Fruit fly (Drosophila melanogaster): ENCODE results near the gene CG5961.

CG5961 gene

dm6 chr3R:12442601-12443533 lies 17.2 kb downstream of the CG5961 start (continued):
- TF ChIP-seq CG9932 (GFP tag; IDR thresholded peaks at IDR 0.05) (peak; percentile 59), row (GFP tag; IDR thresholded peaks at IDR 0.05) (peak; percentile 75), HHEX (GFP tag; optimal IDR thresholded peaks at IDR 0.05) (peak; percentile 5), sim (GFP tag; IDR thresholded peaks at IDR 0.05) (no peak), CG12659 (GFP tag; optimal IDR thresholded peaks at IDR 0.05) (peak; percentile 43), Deaf1 (tag; optimal IDR thresholded peaks at IDR 0.05) (peak; percentile 66), CG4730 (GFP tag; IDR thresholded peaks at IDR 0.05) (no peak), CG18599 (GFP tag; optimal IDR thresholded peaks at IDR 0.05) (peak; percentile 67), Dip3 (GFP tag; optimal IDR thresholded peaks at IDR 0.05) (peak; percentile 25), gt (GFP tag; IDR thresholded peaks at IDR 0.05) (no peak), az2 (GFP tag; optimal IDR thresholded peaks at IDR 0.05) (no peak), hbn (GFP tag; IDR thresholded peaks at IDR 0.05; ENCODE audit: partially characterized antibody) (no peak), Nf-YC (tag; optimal IDR thresholded peaks at IDR 0.05) (no peak), CG8089 (GFP tag; optimal IDR thresholded peaks at IDR 0.05) (no peak), Aef1 (GFP tag; IDR thresholded peaks at IDR 0.05) (no peak), CG2889 (GFP tag; IDR thresholded peaks at IDR 0.05) (no peak), Ssrp (tag; optimal IDR thresholded peaks at IDR 0.05) (no peak), ab (GFP tag; optimal IDR thresholded peaks at IDR 0.05) (no peak), wek (GFP tag; optimal IDR thresholded peaks at IDR 0.05) (no peak), CG14050 (GFP tag; IDR thresholded peaks at IDR 0.05) (0 out of 3 replicates have a peak, but pooled peaks have one; percentile 23), CG12155 (GFP tag; optimal IDR thresholded peaks at IDR 0.05) (peak; percentile 6), so (GFP tag; IDR thresholded peaks at IDR 0.05) (peak; percentile 7; the same call in 1 of the 3 replicates), Hr39 (optimal IDR thresholded peaks at IDR 0.05) (no peak), CG11093 (GFP tag; IDR thresholded peaks at IDR 0.05) (no peak)

- TF ChIP-seq CG18599 (GFP tag; optimal IDR thresholded peaks at IDR 0.05) (peak; percentile 2), Med (GFP tag) (peak; percentile 36), CG9932 (GFP tag; IDR thresholded peaks at IDR 0.05) (peak; percentile 24; the same call in 1 of the 2 replicates), CG32532 (GFP tag; IDR thresholded peaks at IDR 0.05) (peak; percentile 20; the same call in 1 of the 2 replicates), CG10543 (GFP tag; optimal IDR thresholded peaks at IDR 0.05) (peak; percentile 37), Nf-YC (tag; optimal IDR thresholded peaks at IDR 0.05) (no peak), onecut (GFP tag; IDR thresholded peaks at IDR 0.05) (peak; percentile 25; the same call in 1 of the 2 replicates), Hand (GFP tag; optimal IDR thresholded peaks at IDR 0.05) (no peak), exex (tag; optimal IDR thresholded peaks at IDR 0.05) (peak; percentile 58), cg (GFP tag; optimal IDR thresholded peaks at IDR 0.05) (no peak), pan (optimal IDR thresholded peaks at IDR 0.05) (no peak), pan (GFP tag; optimal IDR thresholded peaks at IDR 0.05 in 1 of 2, IDR thresholded peaks at IDR 0.05 in 1 of 2) (peak in 1 of 2 experiments; percentile 15), CG8290 (GFP tag; optimal IDR thresholded peaks at IDR 0.05) (no peak), CG8290 (tag; optimal IDR thresholded peaks at IDR 0.05) (peak in 1 of 2 experiments; percentile 41), chinmo (GFP tag; IDR thresholded peaks at IDR 0.05; ENCODE audit: partially characterized antibody) (0 out of 4 replicates have a peak, but pooled peaks have one; percentile 76), ash1 (GFP tag; optimal IDR thresholded peaks at IDR 0.05) (no peak), tx (GFP tag; optimal IDR thresholded peaks at IDR 0.05) (no peak), CG8388 (GFP tag; optimal IDR thresholded peaks at IDR 0.05) (no peak), Deaf1 (tag; optimal IDR thresholded peaks at IDR 0.05) (peak; percentile 46), CG12769 (tag; optimal IDR thresholded peaks at IDR 0.05) (peak; percentile 74)
These were observed 19.0 kb downstream of the CG5961 start for dm6 chr3R:12441008-12441606.
